Worm (Caenorhabditis elegans) whole organism, midembryonic: Measurements from ENCODE around the gene F26A1.1.

Experiments
- T22C8.4 ChIP-seq: fragments of 200-800 bp; sonication (Bioruptor generic); IDR thresholded peaks from 2 replicates; pipeline ENCODE4 v1.3.6; 2022; ENCODE audit warnings: missing genetic modification characterization, missing compliant biosample characterization
- cog-1 ChIP-seq: sonication (generic microtip); optimal IDR thresholded peaks from 2 replicates; lab custom pipeline; 2016; ENCODE audit warnings: missing genetic modification characterization, missing compliant biosample characterization
- flt-1 ChIP-seq: fragments of 200-800 bp; sonication (Bioruptor generic); IDR thresholded peaks from 2 replicates; pipeline ENCODE4 v1.3.6; 2022; ENCODE audit warnings: missing genetic modification characterization, missing compliant biosample characterization
- klf-2 ChIP-seq: fragments of 200-800 bp; sonication (Bioruptor generic); conservative IDR thresholded peaks from 2 replicates; pipeline ENCODE4 v1.3.6; 2022; ENCODE audit warnings: missing genetic modification reagents, missing genetic modification characterization, missing compliant biosample characterization
- med-1 ChIP-seq: sonication (generic microtip); optimal IDR thresholded peaks from 2 replicates; lab custom pipeline; 2017; ENCODE audit warnings: missing genetic modification characterization, mild to moderate bottlenecking, missing compliant biosample characterization, antibody characterized with exemption, missing genetic modification reagents; ENCODE audit not compliant: insufficient read depth
- ref-1 ChIP-seq: fragments of 200-800 bp; sonication (Bioruptor generic); conservative IDR thresholded peaks from 2 replicates; pipeline ENCODE4 v1.3.6; 2022; ENCODE audit warnings: missing genetic modification reagents, missing genetic modification characterization, missing compliant biosample characterization
- tab-1 ChIP-seq: fragments of 200-800 bp; sonication (Bioruptor generic); IDR thresholded peaks from 2 replicates; pipeline ENCODE4 v1.3.6; 2022; ENCODE audit warnings: missing genetic modification characterization, missing compliant biosample characterization
- ztf-23 ChIP-seq: fragments of 200-800 bp; sonication (Bioruptor generic); IDR thresholded peaks from 2 replicates; pipeline ENCODE4 v1.3.6; 2022; ENCODE audit warnings: missing genetic modification reagents, missing genetic modification characterization, missing compliant biosample characterization
- ztf-29 ChIP-seq: fragments of 200-800 bp; sonication (Bioruptor generic); IDR thresholded peaks from 2 replicates; pipeline ENCODE4 v1.3.6; 2022; ENCODE audit warnings: missing genetic modification reagents, missing genetic modification characterization, missing compliant biosample characterization

DNA sequence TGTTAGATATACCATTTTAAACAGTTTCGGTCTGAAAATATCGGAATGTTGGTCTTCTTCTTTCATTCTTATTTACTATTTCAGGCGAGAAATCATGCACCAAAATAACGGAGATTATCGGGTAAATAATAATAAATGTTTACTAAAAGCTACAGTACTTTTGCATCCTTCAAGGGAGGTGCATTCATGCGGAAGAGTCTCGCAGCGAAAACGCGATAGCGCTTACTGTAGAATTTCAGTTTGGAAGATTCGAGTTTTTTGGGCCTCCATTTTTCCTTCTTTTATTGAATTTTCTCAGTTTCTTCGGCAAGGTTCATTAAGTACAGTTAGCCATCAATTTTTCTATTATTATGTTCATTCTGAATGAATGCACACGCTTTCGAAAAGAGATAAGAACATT is 5.8 kb downstream of the F26A1.1 start, which contains the start of gene C35D10.7:
- TF ChIP-seq ref-1 (no peak), flt-1 (GFP tag; lab: Robert Waterston, UW) (no peak), med-1 (GFP tag; lab: Kevin White, UChicago) (no peak), cog-1 (tag; lab: Kevin White, UChicago) (no peak), tab-1 (GFP tag; lab: Robert Waterston, UW) (no peak), T22C8.4 (GFP tag; lab: Robert Waterston, UW) (no peak), klf-2 (GFP tag; lab: Robert Waterston, UW) (no peak), ztf-29 (no peak), ztf-23 (GFP tag; lab: Robert Waterston, UW) (no peak)
